Fruit fly (Drosophila melanogaster) whole organism, prepupa: ENCODE results near the gene CG18258.

Experiments
- CG10669 ChIP-seq: fragments of 200-800 bp; sonication (Bioruptor generic); optimal IDR thresholded peaks from 3 replicates; lab custom pipeline; 2018; ENCODE audit warnings: missing biosample characterization, mild to moderate bottlenecking, missing genetic modification characterization, moderate library complexity
- CG11294 ChIP-seq: fragments of 200-800 bp; sonication (Bioruptor generic); IDR thresholded peaks from 2 replicates; pipeline ENCODE4 v1.3.6; 2022; ENCODE audit warnings: missing biosample characterization, missing genetic modification characterization
- CG11762 ChIP-seq: fragments of 200-800 bp; sonication (Bioruptor generic); optimal IDR thresholded peaks from 3 replicates; lab custom pipeline; 2016; ENCODE audit warnings: missing biosample characterization, missing genetic modification characterization; ENCODE audit not compliant: insufficient read depth
- CG15336 ChIP-seq: fragments of 200-800 bp; sonication (Bioruptor generic); IDR thresholded peaks from 2 replicates; pipeline ENCODE4 v1.3.6; 2022; ENCODE audit warnings: missing biosample characterization, missing genetic modification characterization
- CG1621 ChIP-seq: fragments of 200-800 bp; sonication (Bioruptor generic); optimal IDR thresholded peaks from 3 replicates; lab custom pipeline; 2018; ENCODE audit warnings: missing biosample characterization, mild to moderate bottlenecking, missing genetic modification characterization
- CG16779 ChIP-seq: fragments of 200-800 bp; sonication (Bioruptor generic); optimal IDR thresholded peaks from 3 replicates; lab custom pipeline; 2017; ENCODE audit warnings: missing biosample characterization, mild to moderate bottlenecking, missing genetic modification characterization
- CG3032 ChIP-seq: fragments of 200-800 bp; optimal IDR thresholded peaks from 2 replicates; lab custom pipeline; 2019; ENCODE audit warnings: missing biosample characterization, mild to moderate bottlenecking, missing genetic modification characterization, moderate library complexity
- CG31627 ChIP-seq: fragments of 200-800 bp; sonication (Bioruptor generic); optimal IDR thresholded peaks from 3 replicates; lab custom pipeline; 2016; ENCODE audit warnings: missing biosample characterization, missing genetic modification characterization
- CG32006 ChIP-seq: fragments of 200-800 bp; sonication (Bioruptor generic); optimal IDR thresholded peaks from 3 replicates; lab custom pipeline; 2017; ENCODE audit warnings: missing biosample characterization, mild to moderate bottlenecking, missing genetic modification characterization
- CG34406 ChIP-seq: fragments of 200-800 bp; sonication (Bioruptor generic); optimal IDR thresholded peaks from 3 replicates; lab custom pipeline; 2016; ENCODE audit warnings: missing biosample characterization, missing genetic modification characterization
- CG3919 ChIP-seq: fragments of 200-800 bp; sonication (Bioruptor generic); optimal IDR thresholded peaks from 3 replicates; lab custom pipeline; 2016; ENCODE audit warnings: missing biosample characterization, missing genetic modification characterization
- CG4318 ChIP-seq: fragments of 200-800 bp; sonication (Bioruptor generic); optimal IDR thresholded peaks from 3 replicates; lab custom pipeline; 2017; ENCODE audit warnings: missing biosample characterization, mild to moderate bottlenecking, missing genetic modification characterization
- CG6163 ChIP-seq: fragments of 200-800 bp; sonication (Bioruptor generic); IDR thresholded peaks from 3 replicates; pipeline ENCODE4 v1.3.6; 2022; ENCODE audit warnings: missing biosample characterization, missing genetic modification characterization
- CG6276 ChIP-seq: fragments of 200-800 bp; sonication (Bioruptor generic); optimal IDR thresholded peaks from 2 replicates; lab custom pipeline; 2017; ENCODE audit warnings: missing biosample characterization, mild to moderate bottlenecking, missing genetic modification characterization
- CG6792 ChIP-seq: fragments of 200-800 bp; sonication (Bioruptor generic); optimal IDR thresholded peaks from 3 replicates; lab custom pipeline; 2016; ENCODE audit warnings: missing biosample characterization, missing genetic modification characterization
- CG6808 ChIP-seq: fragments of 200-800 bp; sonication (Bioruptor generic); optimal IDR thresholded peaks from 3 replicates; lab custom pipeline; 2017; ENCODE audit warnings: missing biosample characterization, missing genetic modification characterization, mild to moderate bottlenecking, moderate library complexity, missing genetic modification reagents
- CG6854 ChIP-seq: fragments of 200-800 bp; sonication (Bioruptor generic); optimal IDR thresholded peaks from 2 replicates; lab custom pipeline; 2017; ENCODE audit warnings: missing biosample characterization, mild to moderate bottlenecking, missing genetic modification characterization
- CG7368 ChIP-seq: fragments of 200-800 bp; sonication (Bioruptor generic); optimal IDR thresholded peaks from 3 replicates; lab custom pipeline; 2016; ENCODE audit warnings: missing biosample characterization, missing genetic modification characterization
- CG8119 ChIP-seq: fragments of 200-800 bp; sonication (Bioruptor generic); IDR thresholded peaks from 3 replicates; pipeline ENCODE4 v1.3.6; 2022; ENCODE audit warnings: missing biosample characterization, missing genetic modification characterization
- CG8632 ChIP-seq: fragments of 200-800 bp; sonication (Bioruptor generic); optimal IDR thresholded peaks from 3 replicates; lab custom pipeline; 2016; ENCODE audit warnings: missing biosample characterization, missing genetic modification characterization
- Eip93F ChIP-seq: fragments of 200-800 bp; sonication (Bioruptor generic); optimal IDR thresholded peaks from 2 replicates; lab custom pipeline; 2016; ENCODE audit warnings: missing biosample characterization, mild to moderate bottlenecking, missing genetic modification characterization
- Ets21C ChIP-seq: fragments of 200-800 bp; sonication (Bioruptor generic); optimal IDR thresholded peaks from 3 replicates; lab custom pipeline; 2016; ENCODE audit warnings: missing biosample characterization, missing genetic modification characterization
- Ets96B ChIP-seq: fragments of 200-800 bp; optimal IDR thresholded peaks from 2 replicates; lab custom pipeline; 2019; ENCODE audit warnings: missing biosample characterization, mild to moderate bottlenecking, missing genetic modification characterization, moderate library complexity
- Hr38 ChIP-seq: sonication (Bioruptor generic); optimal IDR thresholded peaks from 2 replicates; lab custom pipeline; 2016; ENCODE audit warnings: missing biosample characterization, missing genetic modification characterization
- Hr39 ChIP-seq: fragments of 200-800 bp; sonication (Bioruptor generic); optimal IDR thresholded peaks from 2 replicates; lab custom pipeline; 2016; ENCODE audit warnings: missing biosample characterization, missing genetic modification characterization
- Hr4 ChIP-seq: fragments of 200-800 bp; sonication (Bioruptor generic); optimal IDR thresholded peaks from 3 replicates; lab custom pipeline; 2016; ENCODE audit warnings: missing biosample characterization, missing genetic modification characterization
- Smox ChIP-seq: fragments of 200-800 bp; sonication (Bioruptor generic); optimal IDR thresholded peaks from 3 replicates; lab custom pipeline; 2016; ENCODE audit warnings: missing biosample characterization, missing genetic modification characterization
- Sox102F ChIP-seq: fragments of 200-800 bp; sonication (Bioruptor generic); optimal IDR thresholded peaks from 2 replicates; lab custom pipeline; 2016; ENCODE audit warnings: missing biosample characterization, mild to moderate bottlenecking, missing genetic modification characterization
- Sox14 ChIP-seq: fragments of 200-800 bp; sonication (Bioruptor generic); optimal IDR thresholded peaks from 3 replicates; lab custom pipeline; 2016; ENCODE audit warnings: missing biosample characterization, missing genetic modification characterization
- achi ChIP-seq: fragments of 200-800 bp; sonication (Bioruptor generic); optimal IDR thresholded peaks from 3 replicates; lab custom pipeline; 2016; ENCODE audit warnings: missing biosample characterization, missing genetic modification characterization
- acj6 ChIP-seq: fragments of 200-800 bp; sonication (Bioruptor generic); optimal IDR thresholded peaks from 3 replicates; lab custom pipeline; 2016; ENCODE audit warnings: missing biosample characterization, missing genetic modification characterization
- cyc ChIP-seq: fragments of 200-800 bp; sonication (Bioruptor generic); optimal IDR thresholded peaks from 3 replicates; lab custom pipeline; 2016; ENCODE audit warnings: missing biosample characterization, missing genetic modification characterization
- dac ChIP-seq: fragments of 200-800 bp; sonication (Bioruptor generic); optimal IDR thresholded peaks from 2 replicates; lab custom pipeline; 2017; ENCODE audit warnings: missing biosample characterization, mild to moderate bottlenecking, missing genetic modification characterization
- eg ChIP-seq: fragments of 200-800 bp; sonication (Bioruptor generic); IDR thresholded peaks from 3 replicates; pipeline ENCODE4 v1.3.6; 2022; ENCODE audit warnings: missing biosample characterization, missing genetic modification characterization
- esn ChIP-seq: fragments of 200-800 bp; sonication (Bioruptor generic); optimal IDR thresholded peaks from 2 replicates; lab custom pipeline; 2016; ENCODE audit warnings: missing biosample characterization, mild to moderate bottlenecking, missing genetic modification characterization, moderate library complexity
- fd59A ChIP-seq: fragments of 200-800 bp; sonication (Bioruptor generic); optimal IDR thresholded peaks from 2 replicates; lab custom pipeline; 2017; ENCODE audit warnings: missing biosample characterization, mild to moderate bottlenecking, missing genetic modification characterization, missing genetic modification reagents
- fd85E ChIP-seq: fragments of 200-800 bp; sonication (Bioruptor generic); optimal IDR thresholded peaks from 3 replicates; lab custom pipeline; 2016; ENCODE audit warnings: missing biosample characterization, missing genetic modification characterization
- fkh ChIP-seq: fragments of 200-800 bp; sonication (Bioruptor generic); optimal IDR thresholded peaks from 3 replicates; lab custom pipeline; 2017; ENCODE audit warnings: missing biosample characterization, mild to moderate bottlenecking, missing genetic modification characterization, moderate library complexity
- lz ChIP-seq: fragments of 200-800 bp; sonication (Bioruptor generic); optimal IDR thresholded peaks from 3 replicates; lab custom pipeline; 2016; ENCODE audit warnings: missing biosample characterization, missing genetic modification characterization
- net ChIP-seq: fragments of 200-800 bp; sonication (Bioruptor generic); optimal IDR thresholded peaks from 3 replicates; lab custom pipeline; 2016; ENCODE audit warnings: missing biosample characterization, missing genetic modification characterization
- salr ChIP-seq, 2 experiments: fragments of 200-800 bp; sonication (Bioruptor generic); optimal IDR thresholded peaks; 3 replicates each; lab custom pipeline; 2016 to 2018; ENCODE audit warnings: missing biosample characterization in 2 of 2, missing genetic modification characterization in 2 of 2, mild to moderate bottlenecking in 1 of 2
- ss ChIP-seq, 2 experiments: fragments of 200-800 bp; sonication (Bioruptor generic); optimal IDR thresholded peaks; 2 replicates in 1 of 2; 3 replicates in 1 of 2; lab custom pipeline; 2017 to 2018; ENCODE audit warnings: mild to moderate bottlenecking in 2 of 2, missing biosample characterization in 2 of 2, missing genetic modification characterization in 2 of 2, moderate library complexity in 1 of 2
- svp ChIP-seq: fragments of 200-800 bp; sonication (Bioruptor generic); peaks from one replicate; lab custom pipeline; 2016; ENCODE audit warnings: missing biosample characterization, missing genetic modification characterization
- topi ChIP-seq: fragments of 200-800 bp; sonication (Bioruptor generic); optimal IDR thresholded peaks from 3 replicates; lab custom pipeline; 2016; ENCODE audit warnings: missing biosample characterization, missing genetic modification characterization
- vri ChIP-seq: fragments of 200-800 bp; sonication (Bioruptor generic); optimal IDR thresholded peaks from 3 replicates; lab custom pipeline; 2016; ENCODE audit warnings: missing biosample characterization, mild to moderate bottlenecking, missing genetic modification characterization

The CG18258 gene

DNA sequence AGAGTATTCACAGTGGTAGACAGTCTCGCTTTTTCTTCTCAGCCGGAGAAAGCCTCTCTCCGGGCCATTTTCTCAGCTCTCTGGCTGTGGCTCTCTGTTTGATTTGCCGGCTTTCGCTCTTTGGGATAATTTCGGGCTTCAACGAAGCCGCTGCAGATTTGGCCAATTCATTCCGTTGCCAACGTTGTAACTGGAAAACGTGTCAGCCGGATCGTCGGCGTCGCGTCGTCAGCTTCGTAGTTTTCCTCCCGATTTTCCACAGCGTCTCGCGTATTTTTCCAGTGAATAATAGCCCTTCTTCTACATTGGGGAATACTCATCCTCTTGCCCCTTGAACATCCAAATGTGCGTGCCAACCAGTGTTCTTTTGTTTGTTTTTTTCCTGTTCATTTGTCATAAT, 20.5 kb downstream of the CG18258 start, which contains the start of gene f:
TSS of gene f (plus strand) at position 301 of the 400 bp plus-strand sequence.
- TF ChIP-seq CG6792 (no peak), eg (GFP tag; lab: Robert Waterston, UW) (0 out of 3 replicates have a peak, but pooled peaks have one; percentile 16)

dm6 chrX:17236468-17236867, 24.4 kb downstream of the CG18258 start:
- TF ChIP-seq Ets21C (GFP tag; lab: Kevin White, UChicago) = no peak
- TF ChIP-seq Hr4 = no peak
- TF ChIP-seq CG16779 (tag; lab: Kevin White, UChicago) = no peak
- TF ChIP-seq CG3919 (GFP tag; lab: Kevin White, UChicago) = no peak
- TF ChIP-seq CG3032 (tag; lab: Kevin White, UChicago) = no peak
- TF ChIP-seq CG15336 = no peak
- no peak for TF ChIP-seq eg (GFP tag; lab: Robert Waterston, UW)
- TF ChIP-seq Hr38 (GFP tag; lab: Kevin White, UChicago) = no peak
- TF ChIP-seq fkh (GFP tag; lab: Kevin White, UChicago) = no peak
- no peak for TF ChIP-seq CG7368 (GFP tag; lab: Kevin White, UChicago)
- TF ChIP-seq CG31627 = no peak
- no peak for TF ChIP-seq CG8119 (GFP tag; lab: Robert Waterston, UW)
- TF ChIP-seq CG11762 (GFP tag; lab: Kevin White, UChicago) = no peak
- TF ChIP-seq, all 60 proteins: peak for 0

DNA sequence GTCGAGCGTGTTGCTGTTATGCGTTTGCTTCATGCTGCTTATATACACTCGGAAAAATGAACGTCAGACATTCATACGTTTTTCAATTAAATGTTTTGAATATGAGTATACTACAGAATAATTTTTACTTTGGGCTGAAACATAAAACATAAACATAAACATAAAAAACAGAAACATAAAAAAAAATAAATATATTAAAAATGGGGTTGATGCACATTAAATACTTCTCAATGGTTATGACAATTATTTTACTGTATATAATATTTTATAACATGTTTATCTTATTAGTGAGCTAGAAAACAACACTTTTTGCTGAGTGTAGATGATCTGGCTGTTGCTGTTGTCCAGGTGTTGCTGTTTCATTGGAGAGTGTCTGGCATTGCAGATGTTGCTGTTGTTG, 25.3 kb downstream of the CG18258 start:
- peak; percentile 49 for TF ChIP-seq dac (GFP tag; lab: Kevin White, UChicago)
- TF ChIP-seq CG11762 (GFP tag; lab: Kevin White, UChicago) = peak; percentile 63
- TF ChIP-seq Smox (GFP tag; lab: Kevin White, UChicago) = peak; percentile 32
- peak; percentile 67 for TF ChIP-seq CG3032 (tag; lab: Kevin White, UChicago)
- TF ChIP-seq Sox14 = peak; percentile 41
- TF ChIP-seq CG1621 (tag; lab: Kevin White, UChicago) = peak; percentile 2
- peak; percentile 67 for TF ChIP-seq CG34406 (GFP tag; lab: Kevin White, UChicago)
- TF ChIP-seq CG6854 (GFP tag; lab: Kevin White, UChicago) = no peak
- TF ChIP-seq cyc = peak; percentile 21
- TF ChIP-seq Sox102F = peak; percentile 35
- peak; percentile 62 for TF ChIP-seq Ets96B (tag; lab: Kevin White, UChicago)
- peak; percentile 74 for TF ChIP-seq eg (GFP tag; lab: Robert Waterston, UW)
- no peak for TF ChIP-seq Eip93F (GFP tag; lab: Kevin White, UChicago)
- TF ChIP-seq CG31627 = peak; percentile 19
- peak; percentile 90 for TF ChIP-seq CG32006 (GFP tag; lab: Kevin White, UChicago)
- TF ChIP-seq Hr39 = no peak
- TF ChIP-seq CG16779 (tag; lab: Kevin White, UChicago) = no peak
- TF ChIP-seq CG4318 (GFP tag; lab: Kevin White, UChicago) = peak; percentile 79
- TF ChIP-seq ss (GFP tag; optimal IDR thresholded peaks at IDR 0.05; lab: Kevin White, UChicago) = peak; percentile 69 to 71
- TF ChIP-seq achi (GFP tag; lab: Kevin White, UChicago) = peak; percentile 77
- TF ChIP-seq vri (GFP tag; lab: Kevin White, UChicago) = no peak
- TF ChIP-seq Hr4 = peak; percentile 69
- no peak for TF ChIP-seq CG11294 (GFP tag; lab: Robert Waterston, UW)
- TF ChIP-seq esn (GFP tag; lab: Kevin White, UChicago) = peak; percentile 61
- peak; percentile 70 for TF ChIP-seq CG6808 (GFP tag; lab: Kevin White, UChicago)
- peak; percentile 78 for TF ChIP-seq net (GFP tag; lab: Kevin White, UChicago)
- TF ChIP-seq fd59A (GFP tag; lab: Kevin White, UChicago) = peak; percentile 46
- peak; percentile 55 for TF ChIP-seq svp (GFP tag; lab: Kevin White, UChicago)
- TF ChIP-seq topi = peak; percentile 46
- peak; percentile 62 for TF ChIP-seq CG6163
- no peak for TF ChIP-seq fd85E
- TF ChIP-seq Hr38 (GFP tag; lab: Kevin White, UChicago) = no peak
- TF ChIP-seq Ets21C (GFP tag; lab: Kevin White, UChicago) = no peak
- TF ChIP-seq CG10669 (GFP tag; lab: Kevin White, UChicago) = no peak
- TF ChIP-seq CG8632 = peak; percentile 71
- peak; percentile 28 for TF ChIP-seq lz (GFP tag; lab: Kevin White, UChicago)
- peak; percentile 77 for TF ChIP-seq CG3919 (GFP tag; lab: Kevin White, UChicago)
- TF ChIP-seq CG6276 = peak; percentile 78
- peak in 1 of 2 experiments; percentile 77 for TF ChIP-seq salr (GFP tag; optimal IDR thresholded peaks at IDR 0.05; lab: Kevin White, UChicago)
- no peak for TF ChIP-seq fkh (GFP tag; lab: Kevin White, UChicago)
- TF ChIP-seq CG7368 (GFP tag; lab: Kevin White, UChicago) = peak; percentile 63
- peak; percentile 75 for TF ChIP-seq acj6 (GFP tag; lab: Kevin White, UChicago)
